Fruit fly (Drosophila melanogaster) Kc167 (cell line): Measurements from ENCODE around the gene CG42272.

Experiments
- Myc ChIP-seq: fragments of >200 bp; optimal IDR thresholded peaks from 2 replicates; lab custom pipeline; 2017; ENCODE audit warnings: missing external identifiers
- insv ChIP-seq: fragments of >200 bp; optimal IDR thresholded peaks from 3 replicates; lab custom pipeline; 2018; ENCODE audit warnings: missing external identifiers
- ttk ChIP-seq: sonication (Bioruptor generic); optimal IDR thresholded peaks from 2 replicates; lab custom pipeline; 2017; ENCODE audit warnings: missing external identifiers

- TF ChIP-seq ttk (lab: Kevin White, UChicago) (no peak), Myc (lab: Kevin White, UChicago) (no peak), insv (lab: Kevin White, UChicago) (no peak)
Observed at dm6 chr3L:5765844-5766200, 37.0 kb upstream of the CG42272 start, which contains the start of gene Txl.
